Worm (Caenorhabditis elegans): ENCODE data around the gene mex-6.

Gene mex-6

DNA sequence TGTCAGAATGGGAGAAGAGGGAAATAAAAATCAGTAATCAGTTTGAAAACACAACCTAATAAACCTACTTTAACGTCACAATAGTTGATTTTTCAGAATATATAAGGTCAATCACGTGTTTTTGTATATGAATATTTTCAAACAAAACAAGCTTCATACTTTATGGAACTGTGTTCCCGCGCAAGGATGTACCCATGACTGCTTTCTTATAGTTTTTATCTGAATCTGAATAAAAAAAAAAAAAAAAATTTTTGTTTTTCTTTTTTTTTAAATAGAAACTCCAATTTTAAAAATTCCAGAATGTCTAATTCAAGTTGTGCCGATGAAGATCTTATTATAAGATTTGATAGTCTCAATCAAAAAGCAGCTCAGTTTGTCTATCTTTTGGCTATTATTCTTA, 4.5 kb downstream of the mex-6 start, which contains the start of gene sra-2:
sra-2 (plus strand) TSS at position 301 of the 400 bp plus-strand sequence.
- TF ChIP-seq ets-7 (tag; optimal IDR thresholded peaks at IDR 0.05): no peak
- TF ChIP-seq scrt-1 (GFP tag; IDR thresholded peaks at IDR 0.05): no peak

DNA sequence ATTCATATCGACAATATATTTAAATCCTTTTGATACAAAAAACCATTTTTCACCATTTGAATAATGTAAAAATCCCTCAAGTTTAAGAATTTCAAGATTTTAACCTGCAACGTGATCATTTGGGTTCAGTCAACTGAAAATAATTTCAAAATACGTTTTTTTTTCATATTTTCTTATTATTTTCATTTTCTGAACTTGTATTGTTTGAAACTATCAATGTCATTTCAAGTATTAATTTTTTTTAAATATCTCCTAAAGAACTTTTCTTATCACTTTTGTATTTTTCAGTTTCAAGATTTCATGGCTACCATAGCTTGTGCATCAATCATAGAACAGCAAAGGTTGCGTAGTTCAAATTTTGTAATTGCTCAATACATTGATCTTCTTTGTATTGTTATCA, 8.0 kb downstream of the mex-6 start, which contains the start of gene sra-9:
sra-9 (plus strand) TSS at position 301 of the 400 bp plus-strand sequence.
- TF ChIP-seq ceh-13 (GFP tag; optimal IDR thresholded peaks at IDR 0.05) (no peak), pes-1 (GFP tag; IDR thresholded peaks at IDR 0.05) (no peak), tra-4 (tag; optimal IDR thresholded peaks at IDR 0.05) (no peak), ets-7 (tag; optimal IDR thresholded peaks at IDR 0.05) (no peak), tbx-37 (GFP tag; conservative IDR thresholded peaks at IDR 0.05) (no peak), hmg-4 (GFP tag; optimal IDR thresholded peaks at IDR 0.05) (no peak), tbx-11 (GFP tag; IDR thresholded peaks at IDR 0.05) (no peak), hmbx-1 (tag; optimal IDR thresholded peaks at IDR 0.05) (no peak), aly-1 (tag; optimal IDR thresholded peaks at IDR 0.05) (no peak), scrt-1 (GFP tag; IDR thresholded peaks at IDR 0.05) (no peak), sea-1 (GFP tag; conservative IDR thresholded peaks at IDR 0.05) (no peak), flt-1 (GFP tag; IDR thresholded peaks at IDR 0.05) (no peak)

DNA sequence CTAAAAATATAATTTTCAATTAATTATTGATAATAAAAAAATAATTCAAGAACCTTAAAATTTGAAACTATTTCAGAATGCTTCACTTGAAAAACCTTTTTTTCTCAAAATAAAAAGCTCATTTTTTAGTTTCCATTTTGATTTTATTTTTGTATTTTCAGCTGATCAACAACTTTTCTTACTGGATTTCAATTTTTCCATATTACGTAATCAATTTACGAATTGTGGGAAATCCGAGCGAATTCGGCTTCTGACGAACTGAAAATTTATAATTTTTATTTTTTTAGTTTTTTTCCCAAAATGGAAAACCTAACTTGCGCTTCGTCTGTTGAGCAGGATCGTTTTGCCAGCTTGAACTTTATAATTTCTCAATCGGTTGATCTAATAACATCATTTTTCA, 13.5 kb downstream of the mex-6 start, which contains the start of gene sra-8:
sra-8 (plus strand) TSS at position 301 of the 400 bp plus-strand sequence.
- TF ChIP-seq hmg-4 (GFP tag; optimal IDR thresholded peaks at IDR 0.05) (no peak), ceh-36 (tag; optimal IDR thresholded peaks at IDR 0.05) (no peak), ceh-13 (GFP tag; optimal IDR thresholded peaks at IDR 0.05) (no peak), hmbx-1 (tag; optimal IDR thresholded peaks at IDR 0.05) (no peak)

DNA sequence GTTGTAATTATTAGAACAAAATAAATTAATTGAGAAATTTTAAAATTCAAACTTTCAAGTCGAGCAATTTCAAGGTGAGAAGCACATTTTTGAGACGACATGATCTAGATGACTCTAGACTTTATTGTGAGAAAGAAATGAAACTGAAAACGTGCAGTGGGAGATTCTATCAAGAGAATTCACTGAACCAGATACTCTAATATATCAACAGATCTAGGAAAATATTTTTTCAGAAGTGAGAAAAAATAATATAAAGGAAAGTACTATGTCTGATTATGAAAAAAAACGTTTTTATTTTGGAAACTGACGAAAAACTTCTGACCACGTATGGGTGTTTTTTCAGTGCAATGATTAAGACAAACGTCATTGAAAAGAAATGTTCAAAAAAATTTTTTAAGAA, 16.7 kb downstream of the mex-6 start, which contains the start of gene sra-3:
sra-3 (minus strand) TSS at position 101 of the 400 bp plus-strand sequence.
- TF ChIP-seq sea-1 (GFP tag; conservative IDR thresholded peaks at IDR 0.05) (no peak), ets-7 (tag; optimal IDR thresholded peaks at IDR 0.05) (no peak), tbx-11 (GFP tag; IDR thresholded peaks at IDR 0.05) (no peak), ceh-36 (tag; optimal IDR thresholded peaks at IDR 0.05) (no peak), tbx-37 (GFP tag; conservative IDR thresholded peaks at IDR 0.05) (no peak), pes-1 (GFP tag; IDR thresholded peaks at IDR 0.05) (no peak), hmg-4 (GFP tag; optimal IDR thresholded peaks at IDR 0.05) (no peak), ceh-13 (GFP tag; optimal IDR thresholded peaks at IDR 0.05) (no peak), ama-1 (optimal IDR thresholded peaks at IDR 0.05) (no peak), tra-4 (tag; optimal IDR thresholded peaks at IDR 0.05) (no peak), F13C5.2 (tag; optimal IDR thresholded peaks at IDR 0.05) (no peak), scrt-1 (GFP tag; IDR thresholded peaks at IDR 0.05) (no peak), hmbx-1 (tag; optimal IDR thresholded peaks at IDR 0.05) (no peak), flt-1 (GFP tag; IDR thresholded peaks at IDR 0.05) (no peak)

DNA sequence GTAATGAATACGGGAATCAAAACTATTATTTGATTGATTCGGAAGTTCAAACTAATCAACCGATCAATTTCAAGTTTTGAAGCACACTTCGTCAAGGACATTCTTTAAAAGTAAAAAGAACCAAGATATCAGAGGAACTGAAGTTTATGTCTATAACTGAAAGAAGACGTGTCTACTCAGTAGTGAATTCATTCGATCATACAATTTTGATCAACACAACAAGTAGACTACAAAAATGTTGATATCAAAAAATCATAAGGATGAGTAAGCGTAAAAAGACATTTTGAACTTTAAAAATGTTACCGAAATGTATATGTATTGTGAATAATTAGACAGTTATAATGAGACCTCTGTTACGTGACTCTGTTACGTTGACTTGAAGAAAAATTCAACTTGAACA, 18.8 kb downstream of the mex-6 start, which contains the start of gene sra-4:
sra-4 (minus strand) TSS at position 101 of the 400 bp plus-strand sequence.
- TF ChIP-seq tra-4 (tag; optimal IDR thresholded peaks at IDR 0.05) (no peak), ceh-36 (tag; optimal IDR thresholded peaks at IDR 0.05) (no peak), flt-1 (GFP tag; IDR thresholded peaks at IDR 0.05) (no peak), scrt-1 (GFP tag; IDR thresholded peaks at IDR 0.05) (no peak), ama-1 (optimal IDR thresholded peaks at IDR 0.05) (no peak), aly-1 (tag; optimal IDR thresholded peaks at IDR 0.05) (no peak), hmbx-1 (tag; optimal IDR thresholded peaks at IDR 0.05) (no peak), sea-1 (GFP tag; conservative IDR thresholded peaks at IDR 0.05) (no peak), ceh-13 (GFP tag; optimal IDR thresholded peaks at IDR 0.05) (no peak), tbx-11 (GFP tag; IDR thresholded peaks at IDR 0.05) (no peak), pes-1 (GFP tag; IDR thresholded peaks at IDR 0.05) (no peak), hmg-4 (GFP tag; optimal IDR thresholded peaks at IDR 0.05) (no peak)

DNA sequence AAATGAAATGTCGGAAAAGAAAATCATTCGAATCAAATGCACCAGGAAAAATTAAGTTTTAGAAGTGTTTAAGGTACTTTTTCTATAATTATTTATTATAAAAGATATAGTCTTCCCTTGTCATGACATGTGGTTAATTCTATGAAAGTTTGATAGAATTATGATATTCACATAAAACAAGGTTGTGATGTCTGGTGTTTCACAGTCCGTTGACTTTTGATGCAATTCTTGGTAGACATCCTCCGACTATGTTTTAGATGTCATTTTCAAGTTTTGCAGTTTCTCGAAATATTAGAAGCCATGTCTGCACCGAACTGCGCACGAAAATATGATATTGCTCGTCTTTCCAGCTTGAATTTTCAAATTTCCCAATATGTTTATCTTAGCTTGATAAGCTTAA, 20.4 kb downstream of the mex-6 start, which contains the start of gene sra-7:
sra-7 (plus strand) TSS at position 301 of the 400 bp plus-strand sequence.
- TF ChIP-seq ceh-36 (tag; optimal IDR thresholded peaks at IDR 0.05) (no peak), hnd-1 (tag; optimal IDR thresholded peaks at IDR 0.05) (no peak), B0310.2 (tag; optimal IDR thresholded peaks at IDR 0.05) (no peak), sea-1 (GFP tag; conservative IDR thresholded peaks at IDR 0.05) (no peak), pes-1 (GFP tag; IDR thresholded peaks at IDR 0.05) (no peak), tra-4 (tag; optimal IDR thresholded peaks at IDR 0.05) (no peak), scrt-1 (GFP tag; IDR thresholded peaks at IDR 0.05) (no peak), flt-1 (GFP tag; IDR thresholded peaks at IDR 0.05) (no peak), hmg-4 (GFP tag; optimal IDR thresholded peaks at IDR 0.05) (no peak), aly-1 (tag; optimal IDR thresholded peaks at IDR 0.05) (no peak)

DNA sequence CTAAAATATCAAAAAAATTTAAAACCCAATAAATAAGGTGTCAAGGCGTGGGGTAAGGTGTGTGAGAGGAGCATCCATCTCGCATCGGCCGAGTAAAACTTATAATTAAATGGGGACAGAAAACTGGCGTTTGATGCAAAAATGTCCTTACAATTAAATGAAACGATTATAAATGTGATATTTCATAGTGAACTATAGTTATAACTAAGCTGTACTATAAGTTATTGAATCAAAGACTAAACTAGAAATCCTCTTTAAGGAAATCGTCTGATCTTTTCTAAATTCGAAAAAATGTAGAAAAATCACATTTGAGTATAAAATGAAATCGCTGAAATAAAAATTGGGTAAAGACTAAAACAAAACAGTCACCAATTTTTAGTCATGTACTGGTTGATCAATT, 26.7 kb downstream of the mex-6 start, which contains the start of gene sra-6:
sra-6 (minus strand) TSS at position 101 of the 400 bp plus-strand sequence.
- no peak for TF ChIP-seq B0310.2 (tag; optimal IDR thresholded peaks at IDR 0.05)

DNA sequence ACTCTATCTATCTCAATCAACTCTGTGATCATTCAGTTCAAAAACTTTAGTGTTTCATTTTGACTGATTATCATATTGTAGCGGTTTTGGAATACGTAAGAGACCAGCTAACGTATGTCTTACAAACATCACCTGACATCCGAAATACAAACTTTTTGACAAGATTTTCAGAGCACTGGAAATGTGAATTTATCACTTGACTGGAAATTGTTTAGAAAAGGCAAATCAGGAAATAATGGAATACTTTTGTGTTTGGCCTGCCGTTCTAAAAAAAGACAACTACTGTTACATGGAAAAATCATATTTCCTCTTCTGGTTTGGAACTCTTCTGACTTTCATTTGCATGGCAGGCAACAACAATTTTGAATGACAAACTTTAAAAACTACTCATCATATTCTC, 27.6 kb downstream of the mex-6 start, which contains the start of gene F35H8.12:
F35H8.12 (plus strand) TSS at position 301 of the 400 bp plus-strand sequence.
- TF ChIP-seq ceh-36 (tag; optimal IDR thresholded peaks at IDR 0.05) (no peak), aly-1 (tag; optimal IDR thresholded peaks at IDR 0.05) (no peak), tbx-11 (GFP tag; IDR thresholded peaks at IDR 0.05) (no peak), scrt-1 (GFP tag; IDR thresholded peaks at IDR 0.05) (no peak), flt-1 (GFP tag; IDR thresholded peaks at IDR 0.05) (no peak), ceh-13 (GFP tag; optimal IDR thresholded peaks at IDR 0.05) (no peak), tbx-37 (GFP tag; conservative IDR thresholded peaks at IDR 0.05) (no peak), hmbx-1 (tag; optimal IDR thresholded peaks at IDR 0.05) (no peak), ets-7 (tag; optimal IDR thresholded peaks at IDR 0.05) (no peak), sea-1 (GFP tag; conservative IDR thresholded peaks at IDR 0.05) (no peak), B0310.2 (tag; optimal IDR thresholded peaks at IDR 0.05) (no peak), hnd-1 (tag; optimal IDR thresholded peaks at IDR 0.05) (no peak), tra-4 (tag; optimal IDR thresholded peaks at IDR 0.05) (no peak), ama-1 (optimal IDR thresholded peaks at IDR 0.05) (no peak), hmg-4 (GFP tag; optimal IDR thresholded peaks at IDR 0.05) (no peak), pes-1 (GFP tag; IDR thresholded peaks at IDR 0.05) (no peak), F13C5.2 (tag; optimal IDR thresholded peaks at IDR 0.05) (no peak)
